Fruit fly (Drosophila melanogaster): ENCODE measurements around the gene CG32266.
A peak's percentile ranks its signal among the peaks of the same experiment; 100 is the strongest.

Gene CG32266

dm6 chr3L:3785002-3785661 is 5.5 kb upstream of the CG32266 start:
- TF ChIP-seq lola (GFP tag; optimal IDR thresholded peaks at IDR 0.05) (no peak), dl (GFP tag; optimal IDR thresholded peaks at IDR 0.05; ENCODE audit: insufficient read depth in 1 of 2, partially characterized antibody in 2 of 2) (no peak), Myc (optimal IDR thresholded peaks at IDR 0.05) (no peak), CrebA (GFP tag; optimal IDR thresholded peaks at IDR 0.05; ENCODE audit: borderline replicate concordance) (peak; percentile 92), OdsH (GFP tag; optimal IDR thresholded peaks at IDR 0.05) (peak; percentile 98), foxo (GFP tag; optimal IDR thresholded peaks at IDR 0.05) (peak; percentile 90 to 99), dmrt93B (GFP tag; optimal IDR thresholded peaks at IDR 0.05) (peak; percentile 88), woc (GFP tag; optimal IDR thresholded peaks at IDR 0.05) (peak; percentile 98), Sp1 (GFP tag; optimal IDR thresholded peaks at IDR 0.05) (peak; percentile 94), Hr83 (GFP tag; optimal IDR thresholded peaks at IDR 0.05; ENCODE audit: poor library complexity, severe bottlenecking) (peak; percentile 74), Jra (GFP tag; optimal IDR thresholded peaks at IDR 0.05) (peak; percentile 90), usp (GFP tag; optimal IDR thresholded peaks at IDR 0.05) (no peak), Dfd (GFP tag; optimal IDR thresholded peaks at IDR 0.05) (peak; percentile 36), sv (GFP tag; optimal IDR thresholded peaks at IDR 0.05) (peak; percentile 87), Hnf4 (GFP tag; optimal IDR thresholded peaks at IDR 0.05) (peak; percentile 98), brk (GFP tag; optimal IDR thresholded peaks at IDR 0.05) (peak; percentile 89), ey (GFP tag; optimal IDR thresholded peaks at IDR 0.05) (peak; percentile 99), Vsx2 (GFP tag; optimal IDR thresholded peaks at IDR 0.05; ENCODE audit: partially characterized antibody) (no peak), HLH106 (tag; optimal IDR thresholded peaks at IDR 0.05) (peak; percentile 91), rgr (GFP tag; optimal IDR thresholded peaks at IDR 0.05) (peak; percentile 99), Rel (GFP tag; optimal IDR thresholded peaks at IDR 0.05) (peak; percentile 96), Rel (tag; optimal IDR thresholded peaks at IDR 0.05) (no peak), dsf (GFP tag; optimal IDR thresholded peaks at IDR 0.05; ENCODE audit: borderline replicate concordance) (peak; percentile 87), CG9705 (GFP tag; optimal IDR thresholded peaks at IDR 0.05) (peak; percentile 46), h (GFP tag; optimal IDR thresholded peaks at IDR 0.05) (peak; percentile 99), CG32264 (GFP tag; optimal IDR thresholded peaks at IDR 0.05) (peak; percentile 99), psq (GFP tag; optimal IDR thresholded peaks at IDR 0.05) (peak; percentile 98), GATAd (GFP tag; optimal IDR thresholded peaks at IDR 0.05) (peak; percentile 81), pan (optimal IDR thresholded peaks at IDR 0.05) (no peak), tai (GFP tag; optimal IDR thresholded peaks at IDR 0.05) (peak; percentile 92), N (GFP tag; optimal IDR thresholded peaks at IDR 0.05) (no peak), br (GFP tag; optimal IDR thresholded peaks at IDR 0.05) (peak; percentile 98), Abd-B (GFP tag; optimal IDR thresholded peaks at IDR 0.05) (no peak), fru (GFP tag; optimal IDR thresholded peaks at IDR 0.05) (peak; percentile 99), Hr78 (GFP tag; optimal IDR thresholded peaks at IDR 0.05) (no peak), sage (GFP tag; optimal IDR thresholded peaks at IDR 0.05) (peak; percentile 94), jim (GFP tag; optimal IDR thresholded peaks at IDR 0.05) (no peak), Dif (GFP tag; optimal IDR thresholded peaks at IDR 0.05; ENCODE audit: partially characterized antibody) (no peak), Mio (GFP tag; optimal IDR thresholded peaks at IDR 0.05) (peak; percentile 92)

- TF ChIP-seq br (GFP tag; optimal IDR thresholded peaks at IDR 0.05) (peak; percentile 15), pan (optimal IDR thresholded peaks at IDR 0.05) (no peak), Hnf4 (GFP tag; optimal IDR thresholded peaks at IDR 0.05) (no peak), jim (GFP tag; optimal IDR thresholded peaks at IDR 0.05) (no peak), lola (GFP tag; optimal IDR thresholded peaks at IDR 0.05) (no peak), usp (GFP tag; optimal IDR thresholded peaks at IDR 0.05) (no peak), fru (GFP tag; optimal IDR thresholded peaks at IDR 0.05) (peak; percentile 23), foxo (GFP tag; optimal IDR thresholded peaks at IDR 0.05) (peak in 1 of 2 experiments; percentile 30), dl (GFP tag; optimal IDR thresholded peaks at IDR 0.05; ENCODE audit: insufficient read depth in 1 of 2, partially characterized antibody in 2 of 2) (no peak), ey (GFP tag; optimal IDR thresholded peaks at IDR 0.05) (peak; percentile 34), brk (GFP tag; optimal IDR thresholded peaks at IDR 0.05) (no peak), GATAd (GFP tag; optimal IDR thresholded peaks at IDR 0.05) (no peak), rgr (GFP tag; optimal IDR thresholded peaks at IDR 0.05) (peak; percentile 12), CG32264 (GFP tag; optimal IDR thresholded peaks at IDR 0.05) (peak; percentile 38), Hr83 (GFP tag; optimal IDR thresholded peaks at IDR 0.05; ENCODE audit: poor library complexity, severe bottlenecking) (no peak), OdsH (GFP tag; optimal IDR thresholded peaks at IDR 0.05) (peak; percentile 15), h (GFP tag; optimal IDR thresholded peaks at IDR 0.05) (no peak), Jra (GFP tag; optimal IDR thresholded peaks at IDR 0.05) (no peak), Rel (GFP tag; optimal IDR thresholded peaks at IDR 0.05) (no peak), Rel (tag; optimal IDR thresholded peaks at IDR 0.05) (peak; percentile 60), Dif (GFP tag; optimal IDR thresholded peaks at IDR 0.05; ENCODE audit: partially characterized antibody) (no peak), dmrt93B (GFP tag; optimal IDR thresholded peaks at IDR 0.05) (no peak), HLH106 (tag; optimal IDR thresholded peaks at IDR 0.05) (peak; percentile 13), Dfd (GFP tag; optimal IDR thresholded peaks at IDR 0.05) (no peak), sv (GFP tag; optimal IDR thresholded peaks at IDR 0.05) (no peak), N (GFP tag; optimal IDR thresholded peaks at IDR 0.05) (no peak), Myc (optimal IDR thresholded peaks at IDR 0.05) (no peak), woc (GFP tag; optimal IDR thresholded peaks at IDR 0.05) (no peak), Sp1 (GFP tag; optimal IDR thresholded peaks at IDR 0.05) (no peak), Mio (GFP tag; optimal IDR thresholded peaks at IDR 0.05) (no peak)
Measured at dm6 chr3L:3785688-3786087, 4.9 kb upstream of the CG32266 start.

Data from whole organism, wandering third instar larva.